Worm (Caenorhabditis elegans): ENCODE measurements around the gene prx-1.

DNA sequence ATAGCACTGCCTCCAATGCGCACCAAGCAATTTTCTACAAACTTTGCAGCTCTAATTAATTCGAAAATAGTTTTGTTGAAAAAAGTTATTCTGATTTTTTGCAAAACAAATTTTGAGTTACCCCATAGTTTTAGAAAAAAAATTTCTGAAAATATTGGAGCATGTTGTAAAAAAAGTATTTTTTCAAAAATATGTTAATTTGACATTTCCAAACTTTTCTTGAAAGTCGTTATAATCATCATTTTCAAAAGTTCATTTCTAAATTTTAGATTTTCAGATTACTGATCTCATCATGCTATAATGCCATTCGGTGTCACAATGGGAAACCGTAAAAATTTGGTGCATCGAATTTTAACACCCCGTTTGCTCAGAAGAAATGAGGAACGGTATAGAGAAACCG lies 45.9 kb upstream of the prx-1 start, which contains the start of gene del-1:
- TF ChIP-seq unc-62 (GFP tag; optimal IDR thresholded peaks at IDR 0.05) = no peak
- no peak for TF ChIP-seq cnd-1 (tag; optimal IDR thresholded peaks at IDR 0.05)
- no peak for TF ChIP-seq unc-39 (tag; optimal IDR thresholded peaks at IDR 0.05)
- TF ChIP-seq pha-4 (tag; optimal IDR thresholded peaks at IDR 0.05) = no peak
- TF ChIP-seq ztf-11 (tag; optimal IDR thresholded peaks at IDR 0.05) = no peak
- no peak for TF ChIP-seq lin-13 (tag; optimal IDR thresholded peaks at IDR 0.05)
- TF ChIP-seq mep-1 (tag; optimal IDR thresholded peaks at IDR 0.05) = no peak
- TF ChIP-seq unc-120 (tag; optimal IDR thresholded peaks at IDR 0.05; ENCODE audit: poor library complexity, severe bottlenecking) = no peak
- TF ChIP-seq nhr-76 (tag; optimal IDR thresholded peaks at IDR 0.05) = no peak

Measured in whole organism, mixed stage, embryonic.